Fruit fly (Drosophila melanogaster): Measurements from ENCODE around the gene CG17026.

CG17026 gene

dm6 chr3L:16001164-16001679 is 26.1 kb downstream of the CG17026 start (continued):
- TF ChIP-seq CG4820 (GFP tag; optimal IDR thresholded peaks at IDR 0.05) (peak; percentile 36), toy (GFP tag; IDR thresholded peaks at IDR 0.05) (0 out of 2 replicates have a peak, but pooled peaks have one; percentile 9), kay (GFP tag; optimal IDR thresholded peaks at IDR 0.05) (peak; percentile 67), Sox102F (GFP tag; optimal IDR thresholded peaks at IDR 0.05) (peak; percentile 62), Pdp1 (GFP tag; optimal IDR thresholded peaks at IDR 0.05) (peak; percentile 73 to 78), bsh (GFP tag; optimal IDR thresholded peaks at IDR 0.05) (peak in 1 of 2 experiments; percentile 35), fd64A (GFP tag; optimal IDR thresholded peaks at IDR 0.05) (no peak), Myb (GFP tag; optimal IDR thresholded peaks at IDR 0.05) (peak; percentile 59), Atf-2 (GFP tag; optimal IDR thresholded peaks at IDR 0.05) (peak; percentile 68), CG8089 (GFP tag; optimal IDR thresholded peaks at IDR 0.05) (peak; percentile 7), Hr39 (optimal IDR thresholded peaks at IDR 0.05) (no peak), CG12744 (GFP tag; optimal IDR thresholded peaks at IDR 0.05) (peak; percentile 69), CG9797 (GFP tag; optimal IDR thresholded peaks at IDR 0.05) (no peak), gcm (GFP tag; optimal IDR thresholded peaks at IDR 0.05) (peak; percentile 71), her (GFP tag; optimal IDR thresholded peaks at IDR 0.05) (peak; percentile 85), CG2712 (tag; optimal IDR thresholded peaks at IDR 0.05) (peak; percentile 68), CG10654 (GFP tag; optimal IDR thresholded peaks at IDR 0.05) (no peak)

- TF ChIP-seq bsh (GFP tag; optimal IDR thresholded peaks at IDR 0.05) (peak in 1 of 2 experiments; percentile 78), CG11398 (GFP tag; optimal IDR thresholded peaks at IDR 0.05) (no peak), nerfin-2 (GFP tag; IDR thresholded peaks at IDR 0.05; ENCODE audit: partially characterized antibody) (no peak), CG10147 (GFP tag; optimal IDR thresholded peaks at IDR 0.05) (no peak), Hsf (GFP tag; optimal IDR thresholded peaks at IDR 0.05) (no peak), chif (GFP tag; optimal IDR thresholded peaks at IDR 0.05) (no peak), CG18476 (GFP tag; optimal IDR thresholded peaks at IDR 0.05) (no peak), CG8765 (GFP tag; IDR thresholded peaks at IDR 0.05) (no peak), HLHmδ (GFP tag; optimal IDR thresholded peaks at IDR 0.05) (no peak), Lpt (GFP tag; optimal IDR thresholded peaks at IDR 0.05) (no peak), Aef1 (GFP tag; IDR thresholded peaks at IDR 0.05) (no peak), pum (GFP tag; optimal IDR thresholded peaks at IDR 0.05) (no peak), ac (GFP tag; optimal IDR thresholded peaks at IDR 0.05) (no peak), oc (tag; optimal IDR thresholded peaks at IDR 0.05) (peak; percentile 28), CG10462 (GFP tag; optimal IDR thresholded peaks at IDR 0.05) (no peak), CG6272 (GFP tag; IDR thresholded peaks at IDR 0.05) (no peak), Hr78 (GFP tag; optimal IDR thresholded peaks at IDR 0.05) (no peak), lmd (GFP tag; IDR thresholded peaks at IDR 0.05) (no peak), Antp (GFP tag; optimal IDR thresholded peaks at IDR 0.05) (no peak), slou (GFP tag; optimal IDR thresholded peaks at IDR 0.05) (no peak), dmrt99B (tag; optimal IDR thresholded peaks at IDR 0.05) (peak; percentile 5), insv (GFP tag; optimal IDR thresholded peaks at IDR 0.05) (no peak), CG8924 (tag; optimal IDR thresholded peaks at IDR 0.05) (peak; percentile 19), slbo (GFP tag; IDR thresholded peaks at IDR 0.05) (no peak), sens (GFP tag) (peak; percentile 77), NFAT (GFP tag; IDR thresholded peaks at IDR 0.05) (no peak), Nf-YA (GFP tag; IDR thresholded peaks at IDR 0.05) (no peak), Nf-YC (tag; optimal IDR thresholded peaks at IDR 0.05) (no peak), sqz (GFP tag; optimal IDR thresholded peaks at IDR 0.05) (peak; percentile 24), CG30020 (tag; optimal IDR thresholded peaks at IDR 0.05) (no peak), CG14050 (GFP tag; IDR thresholded peaks at IDR 0.05) (no peak), CG13296 (GFP tag; optimal IDR thresholded peaks at IDR 0.05) (no peak), ken (GFP tag; IDR thresholded peaks at IDR 0.05) (no peak), btn (GFP tag; optimal IDR thresholded peaks at IDR 0.05) (no peak)
Measured at dm6 chr3L:16002116-16002716, 27.0 kb downstream of the CG17026 start.

Data from whole organism, embryonic.